Worm (Caenorhabditis elegans) whole organism, midembryonic: ENCODE measurements around the gene srh-109.
A peak's percentile ranks its signal among the peaks of the same experiment; 100 is the strongest.
"Not testable (repeated sequence)": the region's sequence is repeated elsewhere in the genome, so short reads cannot be mapped to it uniquely, and the experiment has no call there.

Experiments
- T22C8.4 ChIP-seq: fragments of 200-800 bp; sonication (Bioruptor generic); IDR thresholded peaks from 2 replicates; pipeline ENCODE4 v1.3.6; 2022; ENCODE audit warnings: missing genetic modification characterization, missing compliant biosample characterization
- cog-1 ChIP-seq: sonication (generic microtip); optimal IDR thresholded peaks from 2 replicates; lab custom pipeline; 2016; ENCODE audit warnings: missing genetic modification characterization, missing compliant biosample characterization
- flt-1 ChIP-seq: fragments of 200-800 bp; sonication (Bioruptor generic); IDR thresholded peaks from 2 replicates; pipeline ENCODE4 v1.3.6; 2022; ENCODE audit warnings: missing genetic modification characterization, missing compliant biosample characterization
- klf-2 ChIP-seq: fragments of 200-800 bp; sonication (Bioruptor generic); conservative IDR thresholded peaks from 2 replicates; pipeline ENCODE4 v1.3.6; 2022; ENCODE audit warnings: missing genetic modification reagents, missing genetic modification characterization, missing compliant biosample characterization
- med-1 ChIP-seq: sonication (generic microtip); optimal IDR thresholded peaks from 2 replicates; lab custom pipeline; 2017; ENCODE audit warnings: missing genetic modification characterization, mild to moderate bottlenecking, missing compliant biosample characterization, antibody characterized with exemption, missing genetic modification reagents; ENCODE audit not compliant: insufficient read depth
- ref-1 ChIP-seq: fragments of 200-800 bp; sonication (Bioruptor generic); conservative IDR thresholded peaks from 2 replicates; pipeline ENCODE4 v1.3.6; 2022; ENCODE audit warnings: missing genetic modification reagents, missing genetic modification characterization, missing compliant biosample characterization
- tab-1 ChIP-seq: fragments of 200-800 bp; sonication (Bioruptor generic); IDR thresholded peaks from 2 replicates; pipeline ENCODE4 v1.3.6; 2022; ENCODE audit warnings: missing genetic modification characterization, missing compliant biosample characterization
- ztf-23 ChIP-seq: fragments of 200-800 bp; sonication (Bioruptor generic); IDR thresholded peaks from 2 replicates; pipeline ENCODE4 v1.3.6; 2022; ENCODE audit warnings: missing genetic modification reagents, missing genetic modification characterization, missing compliant biosample characterization
- ztf-29 ChIP-seq: fragments of 200-800 bp; sonication (Bioruptor generic); IDR thresholded peaks from 2 replicates; pipeline ENCODE4 v1.3.6; 2022; ENCODE audit warnings: missing genetic modification reagents, missing genetic modification characterization, missing compliant biosample characterization

The srh-109 gene

DNA sequence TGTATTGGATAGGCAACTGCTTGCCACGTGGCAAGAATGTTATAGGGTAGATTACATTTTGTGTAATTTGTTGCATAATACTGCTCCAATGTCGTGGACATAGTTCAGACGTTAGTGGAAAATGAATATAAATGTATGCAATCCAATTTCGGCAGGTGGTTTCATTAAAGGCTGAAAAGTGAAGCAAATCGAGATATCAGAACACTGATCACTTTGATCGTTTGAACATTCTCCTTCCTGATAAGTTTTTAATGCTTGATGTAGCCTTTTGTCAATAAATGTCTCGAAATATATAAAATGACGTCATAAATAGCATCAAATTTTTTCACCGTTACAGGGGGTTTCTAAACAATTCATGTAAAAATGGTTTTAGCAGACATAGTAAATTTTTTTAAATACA, at the start of gene srh-109:
srh-109 (minus strand) TSS at position 101 of the 400 bp plus-strand sequence.
- TF ChIP-seq cog-1 (tag; lab: Kevin White, UChicago), result no peak
- TF ChIP-seq klf-2 (GFP tag; lab: Robert Waterston, UW), result no peak
- TF ChIP-seq flt-1 (GFP tag; lab: Robert Waterston, UW), result no peak
- no peak for TF ChIP-seq ref-1 (GFP tag; lab: Robert Waterston, UW)
- TF ChIP-seq ztf-23, result no peak
- no peak for TF ChIP-seq T22C8.4 (GFP tag; lab: Robert Waterston, UW)
- no peak for TF ChIP-seq ztf-29 (GFP tag; lab: Robert Waterston, UW)
- no peak for TF ChIP-seq tab-1 (GFP tag; lab: Robert Waterston, UW)
- no peak for TF ChIP-seq med-1 (GFP tag; lab: Kevin White, UChicago)

DNA sequence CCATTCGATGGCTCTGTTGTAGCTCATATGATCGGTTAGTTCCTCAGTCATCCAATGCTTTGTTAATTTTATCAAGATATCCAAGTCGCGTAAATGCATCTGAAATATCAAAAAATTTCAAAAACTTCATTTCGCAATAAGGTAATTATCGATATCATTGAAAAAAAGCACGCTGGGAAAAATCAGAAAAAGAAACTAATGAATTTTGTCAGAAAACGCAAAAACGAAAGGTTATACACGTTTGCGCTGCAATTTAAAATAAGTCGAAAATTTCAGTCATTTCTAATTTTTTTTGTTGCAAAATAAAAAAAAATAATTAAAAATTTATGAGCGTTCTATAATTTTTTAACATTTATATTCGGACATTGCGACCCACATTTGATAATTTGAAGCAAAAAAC, 44.6 kb upstream of the srh-109 start, which contains the start of gene K10G4.3:
K10G4.3 (minus strand) TSS at position 101 of the 400 bp plus-strand sequence.
- TF ChIP-seq ref-1 (GFP tag; lab: Robert Waterston, UW); tab-1 (GFP tag; lab: Robert Waterston, UW); med-1 (GFP tag; lab: Kevin White, UChicago): not testable (repeated sequence)

DNA sequence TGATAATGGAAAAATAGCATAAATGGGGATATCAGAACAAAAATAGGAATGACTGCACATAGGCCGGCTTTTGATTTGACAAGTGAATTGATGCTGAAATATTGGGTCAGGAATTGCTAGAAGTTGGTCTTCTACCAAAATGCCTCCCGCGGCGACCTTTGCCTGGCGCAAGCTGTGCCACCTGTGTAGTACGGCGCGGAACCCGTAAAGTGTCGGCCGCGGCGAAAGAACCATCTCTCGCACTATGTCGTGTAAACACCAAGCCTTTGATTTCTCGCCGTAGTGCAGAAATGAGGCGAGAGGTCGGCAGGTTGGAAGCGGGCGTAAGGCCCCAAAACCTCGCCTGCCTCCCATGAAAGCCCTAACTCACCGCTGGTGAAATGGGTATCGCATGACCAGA, 41.1 kb upstream of the srh-109 start:
- TF ChIP-seq tab-1 (GFP tag; lab: Robert Waterston, UW) (no peak), ztf-23 (no peak), T22C8.4 (GFP tag; lab: Robert Waterston, UW) (no peak), klf-2 (GFP tag; lab: Robert Waterston, UW) (no peak)

DNA sequence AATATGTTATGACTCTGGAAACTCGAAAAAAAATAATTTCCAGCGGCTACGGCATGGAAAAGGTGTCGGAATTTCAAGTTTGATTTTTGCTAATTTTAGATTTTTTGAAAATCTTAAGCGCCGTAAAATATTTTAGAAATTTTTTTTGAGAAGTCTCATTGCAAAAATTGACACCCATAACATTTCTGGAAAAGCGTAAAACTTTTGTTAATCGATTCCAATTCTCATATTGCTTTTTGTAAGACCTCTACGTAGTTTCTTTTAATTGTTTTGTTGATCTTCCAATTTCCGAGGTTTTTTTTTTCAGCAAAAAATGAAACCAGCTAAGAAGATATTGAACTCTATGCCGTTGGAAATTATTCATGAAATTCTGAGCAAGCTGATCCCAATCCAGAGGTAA, 38.6 kb upstream of the srh-109 start, which contains the start of gene fbxa-85:
fbxa-85 (plus strand) TSS at position 301 of the 400 bp plus-strand sequence.
- TF ChIP-seq cog-1 (tag; lab: Kevin White, UChicago) (no peak), ref-1 (GFP tag; lab: Robert Waterston, UW) (no peak), flt-1 (GFP tag; lab: Robert Waterston, UW) (no peak), med-1 (GFP tag; lab: Kevin White, UChicago) (no peak), klf-2 (GFP tag; lab: Robert Waterston, UW) (no peak), ztf-29 (GFP tag; lab: Robert Waterston, UW) (no peak), T22C8.4 (GFP tag; lab: Robert Waterston, UW) (no peak), tab-1 (GFP tag; lab: Robert Waterston, UW) (no peak), ztf-23 (no peak)

DNA sequence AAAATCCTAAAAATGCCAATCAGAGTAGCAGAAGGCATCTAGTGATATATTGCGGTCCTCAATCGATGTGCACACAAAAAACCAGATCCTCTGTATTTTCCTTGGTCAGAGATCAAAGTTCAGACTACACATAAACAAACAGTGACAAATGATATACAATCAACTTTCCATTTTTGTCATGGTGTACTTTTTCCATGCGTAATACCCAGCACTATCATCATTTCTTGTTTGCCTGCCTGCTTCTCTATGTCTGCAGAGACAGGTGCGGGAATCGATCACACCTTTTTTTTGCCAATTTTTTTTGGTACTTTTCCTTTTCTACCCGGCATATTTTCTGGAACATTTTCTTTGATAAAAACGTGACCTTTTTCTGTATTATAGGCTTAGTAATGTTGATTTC, 38.0 kb upstream of the srh-109 start:
- TF ChIP-seq T22C8.4 (GFP tag; lab: Robert Waterston, UW), result no peak
- TF ChIP-seq ref-1 (GFP tag; lab: Robert Waterston, UW), result no peak
- TF ChIP-seq tab-1 (GFP tag; lab: Robert Waterston, UW), result no peak
- TF ChIP-seq klf-2 (GFP tag; lab: Robert Waterston, UW), result no peak
- TF ChIP-seq ztf-29 (GFP tag; lab: Robert Waterston, UW), result no peak
- no peak for TF ChIP-seq ztf-23
- TF ChIP-seq flt-1 (GFP tag; lab: Robert Waterston, UW), result no peak
- no peak for TF ChIP-seq med-1 (GFP tag; lab: Kevin White, UChicago)
- TF ChIP-seq cog-1 (tag; lab: Kevin White, UChicago), result no peak

DNA sequence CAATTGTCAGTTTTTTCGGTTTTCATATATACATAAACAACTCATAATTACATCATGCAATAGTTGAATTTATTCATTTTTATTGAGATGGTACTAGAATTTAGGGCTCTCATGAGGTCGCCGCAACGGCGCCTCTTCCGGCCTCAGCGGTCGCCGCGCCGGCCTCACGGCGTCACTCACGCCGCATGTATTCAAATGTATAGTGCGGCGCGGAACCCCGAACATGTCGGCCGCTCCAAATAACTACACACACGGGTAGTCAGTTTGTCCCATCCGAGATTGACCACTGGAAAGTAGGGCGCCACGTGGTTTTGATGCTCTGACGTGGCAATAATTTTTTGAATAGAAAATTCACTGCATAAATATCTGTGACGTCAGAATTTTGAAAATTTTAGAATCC, 37.4 kb upstream of the srh-109 start:
- TF ChIP-seq flt-1 (GFP tag; lab: Robert Waterston, UW) (no peak), ztf-23 (no peak), med-1 (GFP tag; lab: Kevin White, UChicago) (no peak), ztf-29 (GFP tag; lab: Robert Waterston, UW) (no peak), tab-1 (GFP tag; lab: Robert Waterston, UW) (no peak), ref-1 (GFP tag; lab: Robert Waterston, UW) (no peak), cog-1 (tag; lab: Kevin White, UChicago) (no peak), T22C8.4 (GFP tag; lab: Robert Waterston, UW) (no peak), klf-2 (GFP tag; lab: Robert Waterston, UW) (no peak)

DNA sequence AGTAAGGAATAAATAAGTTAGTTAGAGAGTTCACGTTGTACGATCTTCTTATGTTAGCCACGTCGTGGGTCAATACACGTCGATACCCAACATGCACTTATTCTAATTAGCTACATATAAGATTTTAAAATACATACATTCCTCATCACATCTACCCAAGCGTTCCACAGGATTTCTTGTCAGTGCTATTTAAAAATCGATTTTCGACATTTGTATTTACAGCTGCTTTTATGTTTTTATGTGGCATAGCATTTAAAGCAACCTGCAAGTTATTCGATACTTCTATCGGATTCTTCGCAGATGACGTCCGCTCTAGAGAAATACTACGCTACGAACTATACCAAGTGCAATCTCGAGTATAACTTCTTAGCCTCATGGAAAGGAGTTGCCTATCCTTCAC, 35.2 kb upstream of the srh-109 start, which contains the start of gene srh-115:
srh-115 (plus strand) TSS at position 301 of the 400 bp plus-strand sequence.
- TF ChIP-seq ref-1 (GFP tag; lab: Robert Waterston, UW), result no peak
- TF ChIP-seq ztf-23, result no peak
- TF ChIP-seq ztf-29 (GFP tag; lab: Robert Waterston, UW), result no peak
- no peak for TF ChIP-seq klf-2 (GFP tag; lab: Robert Waterston, UW)
- TF ChIP-seq cog-1 (tag; lab: Kevin White, UChicago), result no peak
- TF ChIP-seq flt-1 (GFP tag; lab: Robert Waterston, UW), result no peak
- TF ChIP-seq T22C8.4 (GFP tag; lab: Robert Waterston, UW), result no peak
- no peak for TF ChIP-seq med-1 (GFP tag; lab: Kevin White, UChicago)

DNA sequence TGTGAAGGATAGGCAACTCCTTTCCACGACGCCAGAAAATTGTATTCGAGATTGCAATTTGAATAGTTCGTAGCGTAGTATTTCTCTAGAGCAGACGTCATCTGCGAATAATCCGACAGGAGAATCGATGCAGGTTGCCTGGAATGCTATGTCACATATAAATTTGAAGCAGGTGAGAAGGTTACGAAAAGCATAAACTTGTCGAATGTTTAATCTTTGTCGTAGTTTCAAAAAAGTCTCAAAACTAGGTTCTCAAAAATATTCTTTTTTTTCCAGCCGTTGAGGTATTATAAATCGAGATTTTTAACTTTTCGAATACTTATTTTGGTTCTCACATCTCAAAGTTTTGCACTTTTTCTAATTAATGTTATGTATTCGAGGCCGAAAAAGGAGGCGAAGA, 34.8 kb upstream of the srh-109 start, which contains the start of gene srh-116:
srh-116 (minus strand) TSS at position 101 of the 400 bp plus-strand sequence.
- TF ChIP-seq ztf-29, T22C8.4, tab-1 (GFP tag; lab: Robert Waterston, UW): not testable (repeated sequence)

DNA sequence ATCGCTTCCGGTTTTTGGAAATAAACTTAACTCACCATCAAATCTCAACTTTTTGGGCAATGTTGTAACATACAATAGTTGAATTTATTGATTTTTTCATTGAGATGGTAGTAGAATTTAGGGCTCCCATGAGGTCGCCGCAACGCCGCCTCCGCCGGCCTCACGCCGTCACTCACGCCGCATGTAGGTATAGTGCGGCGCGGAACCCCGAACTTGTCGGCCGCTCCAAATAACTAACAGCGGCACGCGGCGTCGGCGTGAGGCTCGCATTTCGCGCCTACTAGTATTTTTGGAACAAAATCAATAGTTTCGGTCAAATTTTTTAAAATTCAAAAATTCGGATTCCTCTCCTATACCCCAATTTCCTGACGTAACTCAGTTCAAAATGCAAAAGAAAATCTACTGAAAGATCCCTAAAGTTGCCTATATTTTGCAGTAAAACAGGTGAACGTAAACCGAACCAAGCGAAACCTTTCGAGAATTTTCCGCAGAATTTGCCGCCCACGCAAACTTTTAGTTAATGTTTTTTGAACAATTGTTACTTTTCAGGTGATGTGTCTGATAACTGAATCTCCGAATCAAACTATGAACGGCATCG, 31.2 kb upstream of the srh-109 start, which contains the start of gene Y61B8A.6:
Y61B8A.6 (plus strand) TSS at position 548 of the 598 bp plus-strand sequence.
- TF ChIP-seq ref-1 (GFP tag; lab: Robert Waterston, UW), result no peak
- 0 out of 2 replicates have a peak, but pooled peaks have one; percentile 9 for TF ChIP-seq T22C8.4 (GFP tag; lab: Robert Waterston, UW)
